Fruit fly (Drosophila melanogaster) whole organism, embryonic: ENCODE measurements around the gene CG31952.

ENCODE experiments used
- Awh ChIP-seq: fragments of 200-800 bp; sonication (Bioruptor generic); IDR thresholded peaks from 2 replicates; pipeline ENCODE4, ENCODE4 v1.3.6; 2022; ENCODE audit warnings: missing biosample characterization, missing genetic modification characterization
- Bgb ChIP-seq: fragments of 200-800 bp; sonication (Bioruptor generic); IDR thresholded peaks from 2 replicates; pipeline ENCODE4 v1.3.6; 2022; ENCODE audit warnings: missing biosample characterization, missing genetic modification characterization; ENCODE audit not compliant: partially characterized antibody
- CG10543 ChIP-seq: fragments of 200-800 bp; sonication (Bioruptor generic); optimal IDR thresholded peaks from 3 replicates; lab custom pipeline; 2017; ENCODE audit warnings: missing biosample characterization, mild to moderate bottlenecking, missing genetic modification characterization, moderate library complexity
- CG11695 ChIP-seq: fragments of 200-800 bp; sonication (Bioruptor generic); IDR thresholded peaks from 3 replicates; pipeline ENCODE4 v1.3.6; 2022; ENCODE audit warnings: missing biosample characterization, missing genetic modification characterization
- CG11696 ChIP-seq: fragments of 200-800 bp; sonication (Bioruptor generic); IDR thresholded peaks from 2 replicates; pipeline ENCODE4 v1.3.6; 2022; ENCODE audit warnings: missing biosample characterization, missing genetic modification characterization
- CG12104 ChIP-seq: fragments of 200-800 bp; sonication (Bioruptor generic); optimal IDR thresholded peaks from 3 replicates; lab custom pipeline; 2016; ENCODE audit warnings: missing biosample characterization, missing genetic modification characterization
- CG12391 ChIP-seq: fragments of 200-800 bp; sonication (Bioruptor generic); optimal IDR thresholded peaks from 3 replicates; lab custom pipeline; 2018; ENCODE audit warnings: missing biosample characterization, mild to moderate bottlenecking, missing genetic modification characterization, moderate library complexity
- CG13123 ChIP-seq: fragments of 200-800 bp; sonication (Bioruptor generic); optimal IDR thresholded peaks from 2 replicates; lab custom pipeline; 2016; ENCODE audit warnings: missing biosample characterization, missing genetic modification characterization
- CG14050 ChIP-seq: fragments of 200-800 bp; sonication (Bioruptor generic); IDR thresholded peaks from 3 replicates; pipeline ENCODE4 v1.3.6; 2022; ENCODE audit warnings: missing biosample characterization, missing genetic modification characterization
- CG14710 ChIP-seq: fragments of 200-800 bp; sonication (Bioruptor generic); optimal IDR thresholded peaks from 3 replicates; lab custom pipeline; 2019; ENCODE audit warnings: missing biosample characterization, mild to moderate bottlenecking, missing genetic modification characterization, moderate library complexity
- CG32532 ChIP-seq: fragments of 200-800 bp; sonication (Bioruptor generic); IDR thresholded peaks from 2 replicates; pipeline ENCODE4 v1.3.6; 2022; ENCODE audit warnings: missing biosample characterization, missing genetic modification characterization
- CG34376 ChIP-seq: fragments of 200-800 bp; sonication (Bioruptor generic); optimal IDR thresholded peaks from 2 replicates; lab custom pipeline; 2018; ENCODE audit warnings: missing biosample characterization, mild to moderate bottlenecking, missing genetic modification characterization
- CG4617 ChIP-seq: fragments of 200-800 bp; sonication (Bioruptor generic); optimal IDR thresholded peaks from 3 replicates; lab custom pipeline; 2016; ENCODE audit warnings: missing biosample characterization, missing genetic modification characterization, borderline replicate concordance
- CG6791 ChIP-seq: fragments of 200-800 bp; sonication (Bioruptor generic); IDR thresholded peaks from 3 replicates; pipeline ENCODE4 v1.3.6; 2022; ENCODE audit warnings: missing biosample characterization, missing genetic modification characterization; ENCODE audit not compliant: partially characterized antibody
- CG7357 ChIP-seq: fragments of 200-800 bp; sonication (Bioruptor generic); IDR thresholded peaks from 3 replicates; pipeline ENCODE4 v1.3.6; 2022; ENCODE audit warnings: missing biosample characterization, missing genetic modification characterization
- CG7987 ChIP-seq: fragments of 200-800 bp; sonication (Bioruptor generic); optimal IDR thresholded peaks from 2 replicates; lab custom pipeline; 2018; ENCODE audit warnings: missing biosample characterization, mild to moderate bottlenecking, missing genetic modification characterization, moderate library complexity
- CG9437 ChIP-seq: fragments of 200-800 bp; sonication (Bioruptor generic); optimal IDR thresholded peaks from 2 replicates; lab custom pipeline; 2018; ENCODE audit warnings: missing biosample characterization, mild to moderate bottlenecking, missing genetic modification characterization
- CG9797 ChIP-seq: fragments of 200-800 bp; sonication (Bioruptor generic); optimal IDR thresholded peaks from 3 replicates; lab custom pipeline; 2018; ENCODE audit warnings: missing biosample characterization, mild to moderate bottlenecking, missing genetic modification characterization
- Dfd ChIP-seq, 2 experiments: fragments of >200 bp; optimal IDR thresholded peaks; 2 replicates each; lab custom pipeline; 2017; ENCODE audit warnings: missing biosample characterization in 2 of 2, missing genetic modification characterization in 2 of 2
- Dll ChIP-seq: fragments of 200-800 bp; sonication (Bioruptor generic); IDR thresholded peaks from 4 replicates; pipeline ENCODE4 v1.3.6; 2022; ENCODE audit warnings: missing biosample characterization, missing genetic modification characterization; ENCODE audit not compliant: partially characterized antibody
- Dref ChIP-seq: fragments of 200-800 bp; sonication (Bioruptor generic); IDR thresholded peaks from 2 replicates; pipeline ENCODE4 v1.3.6; 2022; ENCODE audit warnings: missing biosample characterization, missing genetic modification characterization
- Drgx ChIP-seq: fragments of 200-800 bp; sonication (Bioruptor generic); IDR thresholded peaks from 2 replicates; pipeline ENCODE4 v1.3.6; 2022; ENCODE audit warnings: missing biosample characterization, missing genetic modification characterization
- Ets97D ChIP-seq: fragments of 200-800 bp; sonication (Bioruptor generic); optimal IDR thresholded peaks from 3 replicates; lab custom pipeline; 2016; ENCODE audit warnings: missing biosample characterization, missing genetic modification characterization
- Lpt ChIP-seq: fragments of >200 bp; optimal IDR thresholded peaks from 2 replicates; lab custom pipeline; 2018; ENCODE audit warnings: missing biosample characterization, missing genetic modification characterization
- Med ChIP-seq: fragments of 200-800 bp; sonication (Bioruptor generic); peaks from one replicate; lab custom pipeline; 2016; ENCODE audit warnings: missing biosample characterization, missing genetic modification characterization, mild to moderate bottlenecking, inconsistent platforms, moderate library complexity
- Nf-YA ChIP-seq: fragments of 200-800 bp; sonication (Bioruptor generic); IDR thresholded peaks from 2 replicates; pipeline ENCODE4 v1.3.6; 2022; ENCODE audit warnings: missing biosample characterization, missing genetic modification characterization
- Rfx ChIP-seq: fragments of 200-800 bp; sonication (Bioruptor generic); IDR thresholded peaks from 2 replicates; pipeline ENCODE4 v1.3.6; 2022; ENCODE audit warnings: missing biosample characterization, missing genetic modification characterization
- Scr ChIP-seq: fragments of 200-800 bp; sonication (Bioruptor generic); IDR thresholded peaks from 2 replicates; pipeline ENCODE4 v1.3.6; 2022; ENCODE audit warnings: missing biosample characterization, missing genetic modification characterization; ENCODE audit not compliant: partially characterized antibody
- Sry-δ ChIP-seq: fragments of 200-800 bp; sonication (Bioruptor generic); optimal IDR thresholded peaks from 2 replicates; lab custom pipeline; 2016; ENCODE audit warnings: missing biosample characterization, missing genetic modification characterization
- crol ChIP-seq: fragments of 200-800 bp; sonication (Bioruptor generic); IDR thresholded peaks from 2 replicates; pipeline ENCODE4 v1.3.6; 2022; ENCODE audit warnings: missing biosample characterization, missing genetic modification characterization
- danr ChIP-seq: fragments of 200-800 bp; sonication (Bioruptor generic); IDR thresholded peaks from 2 replicates; pipeline ENCODE4 v1.3.6; 2022; ENCODE audit warnings: missing biosample characterization, missing genetic modification characterization
- dmrt99B ChIP-seq: fragments of 200-800 bp; sonication (Bioruptor generic); optimal IDR thresholded peaks from 2 replicates; lab custom pipeline; 2018; ENCODE audit warnings: missing biosample characterization, mild to moderate bottlenecking, missing genetic modification characterization, moderate library complexity
- ftz-f1 ChIP-seq: fragments of 200-800 bp; sonication (Bioruptor generic); optimal IDR thresholded peaks from 2 replicates; lab custom pipeline; 2016; ENCODE audit warnings: missing biosample characterization, missing genetic modification characterization
- klu ChIP-seq: fragments of 200-800 bp; sonication (Bioruptor generic); IDR thresholded peaks from 2 replicates; pipeline ENCODE4 v1.3.6; 2022; ENCODE audit warnings: missing biosample characterization, missing genetic modification characterization
- maf-S ChIP-seq: fragments of 200-800 bp; sonication (Bioruptor generic); optimal IDR thresholded peaks from 2 replicates; lab custom pipeline; 2016; ENCODE audit warnings: missing biosample characterization, missing genetic modification characterization
- nmo ChIP-seq: fragments of 200-800 bp; sonication (Bioruptor generic); optimal IDR thresholded peaks from 2 replicates; lab custom pipeline; 2018; ENCODE audit warnings: missing biosample characterization, mild to moderate bottlenecking, missing genetic modification characterization, moderate library complexity
- nom ChIP-seq: fragments of 200-800 bp; sonication (Bioruptor generic); optimal IDR thresholded peaks from 2 replicates; lab custom pipeline; 2017; ENCODE audit warnings: missing biosample characterization, missing genetic modification characterization, mild to moderate bottlenecking, moderate library complexity, missing genetic modification reagents
- peb ChIP-seq: fragments of 200-800 bp; sonication (Bioruptor generic); IDR thresholded peaks from 2 replicates; pipeline ENCODE4 v1.3.6; 2022; ENCODE audit warnings: missing biosample characterization, missing genetic modification characterization
- pum ChIP-seq: fragments of 200-800 bp; sonication (Bioruptor generic); optimal IDR thresholded peaks from 2 replicates; lab custom pipeline; 2016; ENCODE audit warnings: missing biosample characterization, missing genetic modification characterization
- sens ChIP-seq: fragments of 200-800 bp; sonication (Bioruptor generic); peaks from one replicate; lab custom pipeline; 2016; ENCODE audit warnings: missing biosample characterization, missing genetic modification characterization
- slbo ChIP-seq: fragments of 200-800 bp; sonication (Bioruptor generic); IDR thresholded peaks from 2 replicates; pipeline ENCODE4 v1.3.6; 2022; ENCODE audit warnings: missing biosample characterization, missing genetic modification characterization
- ssp ChIP-seq: fragments of 200-800 bp; sonication (Bioruptor generic); IDR thresholded peaks from 2 replicates; pipeline ENCODE4 v1.3.6; 2022; ENCODE audit warnings: missing biosample characterization, missing genetic modification characterization
- stwl ChIP-seq: fragments of 200-800 bp; sonication (Bioruptor generic); optimal IDR thresholded peaks from 3 replicates; lab custom pipeline; 2018; ENCODE audit warnings: missing biosample characterization, mild to moderate bottlenecking, missing genetic modification characterization, moderate library complexity
- sug ChIP-seq: fragments of 200-800 bp; optimal IDR thresholded peaks from 2 replicates; lab custom pipeline; 2019; ENCODE audit warnings: missing biosample characterization, mild to moderate bottlenecking, missing genetic modification characterization, moderate library complexity
- z ChIP-seq: fragments of 200-800 bp; sonication (Bioruptor generic); IDR thresholded peaks from 3 replicates; pipeline ENCODE4 v1.3.6; 2022; ENCODE audit warnings: missing biosample characterization, missing genetic modification characterization

The CG31952 gene

DNA sequence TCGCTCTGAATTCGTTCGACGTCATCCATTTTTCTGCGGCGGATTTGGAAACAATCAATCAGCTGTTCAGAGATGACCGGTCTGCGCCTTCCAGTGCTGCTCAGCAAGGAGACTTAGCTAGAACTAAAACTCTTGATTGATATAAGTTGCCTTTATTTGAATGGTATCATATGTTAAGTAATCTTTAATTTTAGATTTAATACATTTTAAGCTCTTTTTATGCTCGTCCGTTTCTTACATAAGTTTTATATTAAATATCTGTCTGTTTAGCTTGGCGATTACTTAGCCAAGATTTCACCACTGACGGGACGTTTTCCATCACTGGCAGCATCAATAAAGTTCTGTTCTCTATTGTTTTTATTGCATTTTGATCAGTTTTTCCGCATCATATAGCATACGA is 40.5 kb downstream of the CG31952 start, which contains the start of the genes Cog3 and Sec5 (continued):
- TF ChIP-seq CG11695 (GFP tag; lab: Robert Waterston, UW): no peak

DNA sequence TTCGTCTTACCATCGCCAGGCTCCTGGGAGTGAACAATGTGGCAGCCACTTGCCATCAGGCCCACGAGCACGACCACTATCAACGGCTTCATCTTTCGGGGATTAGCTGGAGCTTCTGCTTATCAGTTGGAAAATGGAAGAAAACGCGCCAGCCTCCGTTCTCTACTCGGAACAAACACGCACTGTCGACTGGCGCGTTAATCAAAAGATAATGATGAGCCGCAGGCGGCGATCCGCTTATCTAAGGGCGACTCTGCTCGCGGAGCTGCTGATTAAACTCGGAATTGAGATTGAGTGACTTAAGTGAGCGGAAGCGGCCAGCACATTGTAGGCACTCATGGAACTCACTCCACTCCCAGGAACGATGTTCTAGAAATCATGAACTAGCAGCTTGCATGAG is 45.3 kb downstream of the CG31952 start, which contains the start of gene CG3246:
CG3246 (minus strand) TSS at position 193 of the 400 bp plus-strand sequence.
- TF ChIP-seq CG10543 (peak; percentile 38), CG7987 (GFP tag; lab: Kevin White, UChicago) (peak; percentile 15), Bgb (GFP tag; lab: Robert Waterston, UW) (0 out of 2 replicates have a peak, but pooled peaks have one; percentile 7), danr (GFP tag; lab: Robert Waterston, UW) (no peak), Dll (no peak), CG34376 (GFP tag; lab: Kevin White, UChicago) (peak; percentile 61), z (GFP tag; lab: Robert Waterston, UW) (peak; percentile 92), crol (GFP tag; lab: Robert Waterston, UW) (no peak), nom (peak; percentile 15), sug (tag; lab: Kevin White, UChicago) (peak; percentile 57), Med (peak; percentile 41), Awh (GFP tag; lab: Robert Waterston, UW) (no peak)

DNA sequence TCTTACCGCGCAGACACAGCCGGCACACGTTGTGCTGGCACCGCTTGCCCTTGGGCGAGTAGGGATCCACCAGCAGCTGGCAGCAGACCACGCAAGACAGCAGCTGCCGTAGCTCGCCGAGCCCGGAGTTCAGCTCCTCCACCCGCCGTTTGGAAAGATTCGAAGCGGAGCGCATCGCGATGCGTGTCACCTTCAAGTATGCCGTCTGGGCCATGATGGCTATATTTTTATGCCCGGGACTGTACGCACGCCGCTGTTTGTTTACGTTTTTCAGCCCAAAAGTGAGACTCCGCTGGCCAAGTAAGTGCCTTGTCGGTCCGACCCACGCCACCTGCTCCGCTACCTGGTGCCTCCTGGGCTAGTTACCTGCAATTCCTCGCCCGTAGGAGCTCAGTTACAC is 48.9 kb downstream of the CG31952 start:
- TF ChIP-seq ssp (GFP tag; lab: Robert Waterston, UW): no peak
- no peak for TF ChIP-seq Ets97D (GFP tag; lab: Kevin White, UChicago)
- TF ChIP-seq klu (GFP tag; lab: Robert Waterston, UW): no peak
- 0 out of 2 replicates have a peak, but pooled peaks have one; percentile 11 for TF ChIP-seq Nf-YA (GFP tag; lab: Robert Waterston, UW)
- TF ChIP-seq Rfx: 0 out of 2 replicates have a peak, but pooled peaks have one; percentile 20
- peak; percentile 51 for TF ChIP-seq Med
- no peak for TF ChIP-seq CG13123 (GFP tag; lab: Kevin White, UChicago)
- TF ChIP-seq pum (GFP tag; lab: Kevin White, UChicago): no peak
- TF ChIP-seq slbo (GFP tag; lab: Robert Waterston, UW): 0 out of 2 replicates have a peak, but pooled peaks have one; percentile 18
- TF ChIP-seq CG6791 (GFP tag; lab: Robert Waterston, UW): no peak
- peak; percentile 24 for TF ChIP-seq sens (GFP tag; lab: Kevin White, UChicago)
- peak; percentile 76 for TF ChIP-seq CG11696 (GFP tag; lab: Robert Waterston, UW)
- no peak for TF ChIP-seq ftz-f1
- no peak for TF ChIP-seq CG7357 (GFP tag; lab: Robert Waterston, UW)
- peak; percentile 45; the same call in 2 of the 3 replicates for TF ChIP-seq CG11695 (GFP tag; lab: Robert Waterston, UW)
- TF ChIP-seq Dfd (GFP tag; optimal IDR thresholded peaks at IDR 0.05; lab: Kevin White, UChicago): no peak
- TF ChIP-seq dmrt99B: no peak
- 0 out of 2 replicates have a peak, but pooled peaks have one; percentile 16 for TF ChIP-seq Drgx (GFP tag; lab: Robert Waterston, UW)
- no peak for TF ChIP-seq CG12104 (GFP tag; lab: Kevin White, UChicago)
- TF ChIP-seq, all 482 proteins: peak for 8

DNA sequence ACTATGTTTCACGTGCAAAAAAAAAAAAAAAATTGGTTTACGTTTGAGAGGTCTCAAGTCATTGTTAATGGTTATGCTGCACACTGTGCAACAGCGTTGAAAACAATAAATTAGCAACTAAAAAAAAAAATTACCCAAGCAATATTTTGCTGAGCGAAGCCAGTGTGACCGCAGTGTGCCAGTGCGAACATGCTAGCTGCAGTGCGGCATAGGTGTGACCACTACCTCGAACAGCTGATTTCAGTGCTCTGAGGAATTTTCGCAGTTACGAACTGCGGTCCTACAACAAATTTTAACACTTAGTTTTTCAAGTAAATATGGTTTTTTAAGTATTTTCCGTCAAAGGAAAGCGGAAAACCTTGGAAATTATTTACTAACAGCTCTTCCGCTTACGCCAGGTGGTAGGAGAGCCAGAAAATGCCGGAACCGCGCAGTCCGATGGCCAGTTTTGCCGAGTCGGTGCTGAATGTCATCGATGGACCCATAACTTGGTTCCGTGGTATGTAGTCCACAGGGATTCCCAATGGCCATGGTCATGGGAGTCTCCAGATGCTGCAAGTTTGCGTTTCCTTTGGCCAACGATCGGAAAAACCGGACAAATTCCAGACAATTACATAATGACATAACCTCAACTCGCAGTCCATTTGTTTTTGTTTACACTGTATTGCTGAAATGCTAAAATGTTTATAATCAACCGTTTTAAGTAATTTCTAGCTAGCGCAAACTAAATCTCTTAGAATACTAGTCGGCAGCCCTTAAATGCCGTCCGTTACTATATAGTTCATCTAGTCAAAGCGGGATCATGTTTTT is 49.6 kb downstream of the CG31952 start, which contains the start of the genes msl-2 and ND-PDSW:
msl-2 (minus strand) TSS at position 195 of the 810 bp plus-strand sequence.
ND-PDSW (plus strand) TSS at position 240 of the 810 bp plus-strand sequence.
- TF ChIP-seq CG32532 (GFP tag; lab: Robert Waterston, UW) (no peak), CG14710 (peak; percentile 82), peb (no peak), maf-S (GFP tag; lab: Kevin White, UChicago) (no peak), Lpt (GFP tag; lab: Kevin White, UChicago) (no peak), Dref (peak; percentile 33; the same call in 1 of the 2 replicates), Drgx (GFP tag; lab: Robert Waterston, UW) (0 out of 2 replicates have a peak, but pooled peaks have one; percentile 22), Sry-δ (GFP tag; lab: Kevin White, UChicago) (peak; percentile 35), CG4617 (GFP tag; lab: Kevin White, UChicago) (peak; percentile 90), CG14050 (no peak), Nf-YA (GFP tag; lab: Robert Waterston, UW) (no peak), CG9437 (GFP tag; lab: Kevin White, UChicago) (peak; percentile 51), stwl (tag; lab: Kevin White, UChicago) (peak; percentile 41), CG9797 (GFP tag; lab: Kevin White, UChicago) (peak; percentile 96), nmo (peak; percentile 37), CG12391 (peak; percentile 12), Scr (GFP tag; lab: Robert Waterston, UW) (0 out of 2 replicates have a peak, but pooled peaks have one; percentile 16)
